Worm (Caenorhabditis elegans) whole organism, dauer: Measurements from ENCODE around the gene F21C10.11.

ENCODE experiments used
- unc-62 ChIP-seq: sonication (generic microtip); optimal IDR thresholded peaks from 2 replicates; lab custom pipeline; 2017; ENCODE audit warnings: missing biosample characterization, missing genetic modification reagents, missing genetic modification characterization

Gene F21C10.11

DNA sequence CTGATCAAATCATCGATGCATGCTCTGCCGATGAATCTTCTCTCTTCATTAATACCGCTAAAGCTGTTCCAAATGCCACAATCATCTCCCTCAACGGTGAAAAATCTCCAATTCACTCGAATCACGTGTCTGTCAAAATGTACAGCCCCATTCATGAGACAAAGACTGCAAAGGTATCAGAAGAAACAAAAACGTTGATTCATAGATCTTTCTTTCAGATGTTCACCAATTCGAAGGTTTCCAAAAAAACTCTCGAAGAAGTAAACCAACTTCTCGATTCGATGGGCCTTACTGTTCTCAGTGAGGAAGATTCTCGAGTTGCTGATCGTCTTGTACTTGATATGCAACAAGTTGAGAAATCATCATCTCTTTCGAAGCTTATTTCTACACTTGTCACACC, 26.6 kb upstream of the F21C10.11 start:
- TF ChIP-seq unc-62, result no peak

DNA sequence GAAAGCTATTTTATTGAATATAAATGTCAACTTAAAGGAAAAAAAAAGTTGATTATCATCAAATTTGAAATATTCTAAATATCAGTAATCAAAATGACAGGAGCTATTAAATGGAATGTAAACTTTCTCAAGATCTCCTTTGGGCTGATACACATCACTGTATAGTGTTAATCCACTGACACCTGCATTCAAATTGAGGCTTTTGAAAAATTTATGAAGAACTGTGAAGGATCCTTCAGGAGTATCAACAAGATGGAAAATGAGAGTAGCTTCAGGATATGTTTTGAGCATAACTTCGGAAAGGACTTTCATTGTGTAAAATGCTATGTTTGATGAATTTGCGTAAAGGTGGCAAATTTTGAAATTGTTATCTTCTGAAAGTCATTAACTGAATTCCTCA, 26.1 kb upstream of the F21C10.11 start:
- TF ChIP-seq unc-62, result no peak

DNA sequence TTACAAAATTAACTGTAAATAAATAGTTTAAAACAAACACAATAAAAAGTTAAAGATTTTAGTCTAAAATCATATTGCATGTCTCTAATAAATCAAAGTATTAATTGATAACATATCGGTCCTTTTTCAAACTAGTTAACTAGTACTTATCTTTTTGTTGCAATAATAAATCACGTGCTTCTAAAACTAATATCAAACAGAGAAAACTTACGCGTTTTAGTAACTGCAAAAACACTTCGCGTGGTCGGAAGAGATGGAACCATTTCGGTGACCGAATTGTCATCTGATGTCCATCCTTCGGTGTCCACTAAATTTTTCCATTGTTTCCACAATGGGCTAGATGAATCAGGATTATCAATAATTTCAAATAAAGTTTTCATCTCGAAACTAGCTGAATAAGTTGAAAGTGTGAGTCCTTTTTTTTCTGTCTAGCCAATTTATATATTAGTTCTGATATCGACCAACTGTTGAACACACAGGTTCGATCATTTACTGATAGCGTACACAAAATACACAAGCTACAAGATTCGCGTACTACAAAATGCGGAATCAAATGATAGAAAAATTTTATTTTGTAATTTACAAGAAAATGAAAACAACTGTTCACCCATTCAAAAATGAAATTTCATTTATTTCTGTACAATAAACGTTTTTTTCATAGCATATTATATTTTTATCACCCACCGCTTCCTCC, 24.9 kb upstream of the F21C10.11 start, which contains the start of gene F21C10.9:
Gene F21C10.9, minus strand, starts transcription at position 417 of the 694 bp plus-strand sequence.
- TF ChIP-seq unc-62, result no peak

DNA sequence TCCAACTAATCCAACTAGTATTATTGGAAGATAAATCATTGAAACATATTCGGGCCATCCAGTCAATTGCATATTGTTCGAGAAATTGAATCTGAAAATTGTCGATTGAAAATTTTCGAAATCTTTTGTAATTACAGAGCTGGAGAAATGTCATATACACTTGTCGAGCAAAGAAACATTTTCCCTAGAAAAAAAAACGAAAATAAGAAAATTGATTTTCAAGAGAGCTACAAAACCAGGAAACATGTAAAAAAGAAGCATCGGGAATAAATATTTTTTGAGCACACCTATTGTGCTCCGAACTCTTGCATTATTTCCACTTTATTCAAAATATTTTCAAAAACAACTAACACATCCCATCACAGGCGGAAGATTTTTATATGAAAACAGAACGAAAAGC, 22.2 kb upstream of the F21C10.11 start, which contains the start of gene frpr-6:
Gene frpr-6, minus strand, starts transcription at position 101 of the 400 bp plus-strand sequence.
- no peak for TF ChIP-seq unc-62

DNA sequence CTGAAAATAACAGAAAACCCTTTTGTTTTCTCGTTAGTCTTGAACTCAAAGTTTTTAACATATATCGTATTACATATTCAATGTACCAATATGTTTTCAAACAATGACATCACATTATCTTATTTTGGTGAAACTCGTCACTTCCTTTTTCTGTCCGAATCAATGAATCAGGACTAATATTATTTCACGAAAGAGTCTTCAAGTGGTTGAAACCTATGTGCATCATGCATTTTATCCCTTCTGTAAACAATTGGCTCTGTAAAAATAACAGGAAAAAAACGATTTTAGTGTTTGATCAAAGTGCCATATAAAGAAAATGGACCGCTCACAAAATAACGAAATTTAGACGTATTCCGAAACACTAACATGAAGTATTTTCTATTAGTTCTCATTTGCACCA, 15.1 kb upstream of the F21C10.11 start, which contains the start of gene F21C10.18:
Gene F21C10.18, plus strand, starts transcription at position 301 of the 400 bp plus-strand sequence.
- TF ChIP-seq unc-62, result no peak

DNA sequence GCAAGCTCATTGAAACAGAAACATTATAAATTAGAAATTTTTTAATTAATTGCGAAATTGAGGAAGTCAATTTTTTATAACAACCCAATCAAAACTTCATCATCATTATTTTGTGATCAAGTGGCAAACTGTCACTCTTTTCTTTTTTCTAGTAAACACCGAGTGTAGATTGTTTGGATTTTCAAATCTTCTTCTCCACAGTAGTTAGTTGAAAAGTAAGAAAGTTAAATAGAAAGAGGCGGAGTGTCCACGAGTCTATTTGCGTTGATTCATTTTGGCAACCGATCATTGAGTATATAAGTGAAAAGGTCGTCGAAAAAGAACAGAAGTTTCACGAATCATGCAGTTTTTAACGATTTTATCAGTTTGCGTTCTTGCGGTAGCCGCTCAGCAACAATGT, 14.0 kb upstream of the F21C10.11 start, which contains the start of gene pqn-31:
Gene pqn-31, plus strand, starts transcription at position 301 of the 400 bp plus-strand sequence.
- no peak for TF ChIP-seq unc-62

DNA sequence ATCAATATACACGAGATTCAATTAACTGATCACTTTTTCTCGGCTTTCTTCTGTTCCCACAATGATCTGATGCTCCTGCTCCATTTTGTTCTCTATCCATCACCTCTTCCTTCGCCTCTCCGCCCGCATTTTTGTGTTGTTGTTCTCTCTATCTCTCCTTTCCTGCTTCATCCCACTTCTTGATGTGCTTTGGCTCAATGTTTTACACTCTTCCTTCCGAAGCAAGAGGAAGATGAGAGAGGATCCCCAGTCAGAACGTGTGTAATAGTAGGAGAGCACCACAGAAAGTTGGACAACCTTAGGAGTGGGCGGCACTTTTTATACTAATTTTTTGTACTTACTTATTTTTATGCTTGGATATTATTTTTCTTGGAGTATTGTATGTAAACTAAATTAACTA, 11.3 kb upstream of the F21C10.11 start:
- TF ChIP-seq unc-62, result no peak

DNA sequence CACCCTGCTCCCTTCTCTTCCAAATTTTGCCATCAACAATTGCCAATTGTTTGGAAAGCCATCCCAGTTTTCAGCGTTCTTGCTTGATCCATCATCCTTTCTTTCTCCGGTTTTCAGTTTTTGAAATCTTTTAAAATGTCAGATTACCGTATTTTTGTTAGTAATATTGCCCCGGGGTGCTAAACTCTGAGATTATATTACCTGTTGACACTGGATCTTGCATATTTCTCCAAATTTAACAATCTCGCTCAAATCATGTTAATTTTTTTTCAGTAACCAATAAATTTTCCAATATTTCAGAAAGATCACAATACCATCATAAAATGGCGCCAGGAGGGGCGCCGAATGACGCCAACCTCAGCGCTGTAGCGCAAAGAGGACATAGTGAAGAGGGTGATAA, 10.8 kb upstream of the F21C10.11 start, which contains the start of gene F21C10.7:
Gene F21C10.7, plus strand, starts transcription at position 301 of the 400 bp plus-strand sequence.
- no peak for TF ChIP-seq unc-62

DNA sequence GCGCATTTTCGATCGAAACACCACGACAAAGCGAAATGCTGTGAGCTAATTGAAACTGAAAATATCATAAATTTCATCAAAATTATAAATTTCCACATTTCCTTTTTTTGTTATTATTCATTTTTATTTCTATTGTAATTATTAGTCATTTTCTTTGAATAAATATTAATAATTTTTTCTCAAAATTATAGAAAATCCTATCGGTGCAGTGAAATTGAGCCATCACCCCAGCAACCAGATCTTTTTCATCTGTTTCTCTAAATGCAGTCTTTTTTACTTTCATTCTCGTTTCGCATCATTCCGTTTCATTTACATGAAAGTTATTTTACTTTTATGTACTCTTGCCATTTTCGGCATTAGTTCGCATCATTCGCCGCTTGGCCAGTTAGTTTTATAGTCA, 1.3 kb upstream of the F21C10.11 start, which contains the start of gene F21C10.13:
Gene F21C10.13, plus strand, starts transcription at position 301 of the 400 bp plus-strand sequence.
- no peak for TF ChIP-seq unc-62

DNA sequence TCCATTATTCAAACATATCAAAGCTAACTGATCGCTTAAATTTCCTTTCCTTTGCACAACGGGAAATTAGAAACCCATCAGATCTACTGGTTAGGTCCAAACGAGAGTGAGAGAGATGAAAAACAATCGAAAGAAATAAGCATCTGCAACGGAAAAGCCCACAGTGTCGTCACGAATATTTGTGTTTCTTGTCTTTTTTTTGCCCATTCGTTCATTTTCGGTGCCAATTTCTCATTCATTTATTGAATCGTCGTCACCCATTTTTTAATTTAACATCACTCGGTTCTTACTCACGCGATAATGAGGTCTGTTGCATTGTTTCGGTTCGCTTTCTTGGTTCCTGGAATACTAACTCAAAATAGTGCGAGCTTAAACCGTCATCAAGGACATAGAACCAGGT, 894 bp downstream of the F21C10.11 start, which contains the start of gene F21C10.6:
Gene F21C10.6, plus strand, starts transcription at position 301 of the 400 bp plus-strand sequence.
- TF ChIP-seq unc-62, result no peak

DNA sequence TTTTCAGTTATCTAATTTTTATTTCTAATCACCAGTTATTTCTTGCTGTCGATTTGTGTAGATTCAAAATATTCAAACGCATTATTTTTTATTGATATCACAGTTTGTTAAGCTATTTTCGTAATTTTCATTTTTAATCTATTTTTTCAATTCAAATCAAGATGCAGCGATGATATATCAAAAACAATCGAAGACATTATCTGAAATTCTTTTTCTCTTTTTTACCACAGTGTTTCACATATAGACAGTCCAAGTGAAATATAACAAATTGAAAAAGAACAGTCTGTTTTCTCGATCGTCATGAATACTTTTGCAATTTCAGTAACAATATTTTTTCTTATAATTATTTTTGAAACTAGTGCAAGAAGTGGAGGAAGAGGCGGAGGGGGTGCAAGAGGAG, 2.1 kb downstream of the F21C10.11 start, which contains the start of gene F21C10.5:
Gene F21C10.5, plus strand, starts transcription at position 301 of the 400 bp plus-strand sequence.
- TF ChIP-seq unc-62, result no peak

DNA sequence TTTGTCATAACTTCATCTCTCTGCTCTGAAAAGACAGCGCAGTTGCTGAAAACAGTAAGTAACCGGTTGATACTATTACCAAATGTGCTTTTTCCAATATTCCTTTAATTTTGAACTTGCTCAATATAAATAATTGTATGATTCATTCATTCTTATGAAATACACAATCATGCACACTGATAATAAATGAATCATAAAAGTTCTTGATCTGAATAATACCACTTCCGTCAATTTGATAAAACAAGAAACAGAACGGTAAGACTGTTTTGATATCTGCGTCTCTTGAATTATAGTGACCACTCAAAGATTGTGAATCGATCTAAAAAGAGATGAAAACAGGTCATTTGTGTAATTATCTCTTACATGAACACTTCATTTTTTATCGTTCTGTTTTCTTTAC, 3.0 kb downstream of the F21C10.11 start, which contains the start of gene F21C10.4:
Gene F21C10.4, plus strand, starts transcription at position 301 of the 400 bp plus-strand sequence.
- TF ChIP-seq unc-62, result no peak

DNA sequence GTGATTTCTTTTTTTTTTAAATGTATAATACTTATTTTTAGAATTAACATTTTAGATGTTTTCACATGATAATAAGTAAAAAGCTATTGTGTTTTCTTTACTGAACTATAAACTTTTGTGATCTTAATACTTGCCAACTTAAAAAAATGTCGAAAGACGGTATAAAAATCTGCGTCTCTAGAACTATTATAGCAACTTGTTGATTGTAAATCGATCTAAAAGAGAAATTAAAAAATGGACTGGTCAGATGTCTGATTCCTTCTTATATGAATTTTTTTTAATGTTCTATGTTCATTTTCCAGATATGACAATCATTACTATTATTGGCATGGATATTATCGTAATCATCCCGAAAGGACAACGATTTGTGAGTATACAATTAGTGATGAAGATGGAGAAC, 4.5 kb downstream of the F21C10.11 start, which contains the start of gene F21C10.3:
Gene F21C10.3, plus strand, starts transcription at position 301 of the 400 bp plus-strand sequence.
- TF ChIP-seq unc-62, result no peak

DNA sequence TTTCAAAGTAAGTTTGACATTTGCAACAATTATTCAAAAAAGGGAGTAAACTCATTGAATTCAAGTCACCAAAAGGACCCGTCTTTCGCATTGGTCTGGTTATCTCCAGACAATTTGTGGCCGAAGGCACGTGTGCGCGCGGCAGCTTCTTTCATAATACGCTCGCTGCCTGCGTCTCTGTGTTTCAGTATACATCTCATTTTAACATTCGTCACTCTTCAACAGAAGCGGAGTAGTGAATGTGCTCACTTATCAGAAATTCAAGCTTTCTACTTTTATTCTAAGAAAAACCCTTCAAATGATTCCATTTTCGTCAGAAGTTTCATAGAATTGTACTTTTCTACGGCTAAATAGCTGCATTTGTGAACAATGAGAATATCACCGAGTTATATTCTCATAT, 5.3 kb downstream of the F21C10.11 start:
- TF ChIP-seq unc-62, result no peak

DNA sequence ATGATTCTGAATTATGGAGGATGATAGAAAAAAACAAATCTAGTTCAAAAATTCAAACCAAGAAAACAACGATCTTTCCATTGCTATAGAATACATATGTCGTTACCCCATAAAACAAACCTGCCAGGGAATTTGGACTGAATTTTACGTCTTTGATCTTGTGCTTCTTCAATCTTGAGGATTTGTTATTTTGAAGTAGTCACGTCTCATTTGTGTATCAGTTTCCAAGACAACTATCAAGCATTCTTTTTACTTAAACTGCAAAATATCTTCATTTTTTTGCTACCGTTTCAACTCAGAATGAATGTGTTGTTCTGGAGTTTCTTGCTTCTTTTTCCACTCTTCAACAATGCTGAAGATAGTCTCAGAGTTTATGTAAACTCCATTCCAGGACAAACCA, 7.5 kb downstream of the F21C10.11 start, which contains the start of gene F21C10.19:
Gene F21C10.19, plus strand, starts transcription at position 301 of the 400 bp plus-strand sequence.
- TF ChIP-seq unc-62, result no peak

DNA sequence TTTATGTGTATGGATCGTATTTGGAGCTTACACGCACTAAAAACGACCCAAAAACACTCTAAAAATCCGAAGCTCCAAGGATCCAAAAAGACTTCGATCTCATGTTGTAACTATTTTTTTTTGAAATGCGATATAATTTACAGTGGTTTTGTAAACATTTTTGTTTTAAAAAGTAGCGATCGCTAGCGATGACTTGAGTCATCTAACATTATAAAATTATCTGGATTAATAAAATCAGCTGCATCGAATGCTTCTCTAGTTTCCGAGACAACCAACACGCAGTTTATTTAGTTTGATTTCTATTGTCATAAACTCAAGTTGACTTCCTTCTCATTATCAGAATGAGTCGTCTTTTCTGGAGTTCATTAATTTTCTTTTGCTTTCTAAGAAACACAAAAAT, 8.8 kb downstream of the F21C10.11 start, which contains the start of gene F21C10.1:
Gene F21C10.1, plus strand, starts transcription at position 301 of the 400 bp plus-strand sequence.
- TF ChIP-seq unc-62, result no peak

DNA sequence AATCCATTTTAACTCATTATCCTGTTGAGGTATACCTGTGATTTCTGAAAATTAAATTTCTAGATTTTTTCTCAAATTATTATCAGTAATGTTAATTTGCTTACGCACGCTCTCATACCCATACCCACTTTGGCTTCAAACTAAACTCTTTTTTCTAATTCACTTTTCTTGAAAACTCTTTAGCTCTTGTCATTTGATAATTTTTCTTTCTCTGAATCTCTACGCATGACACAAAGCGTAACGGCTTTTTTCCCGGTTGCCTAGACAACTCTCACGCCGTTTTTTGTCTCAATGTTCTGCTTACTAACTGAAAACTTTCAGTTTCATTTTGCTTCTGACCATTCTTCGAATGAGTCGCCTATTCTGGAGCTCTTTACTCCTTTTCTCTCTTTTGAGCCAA, 10.7 kb downstream of the F21C10.11 start, which contains the start of gene B0222.1:
Gene B0222.1, plus strand, starts transcription at position 306 of the 400 bp plus-strand sequence.
- TF ChIP-seq unc-62, result no peak
